Worm (Caenorhabditis elegans) whole organism, L3 larva: ENCODE measurements around the gene F42A10.7.

ENCODE experiments used
- fkh-10 ChIP-seq: sonication (generic microtip); optimal IDR thresholded peaks from 2 replicates; lab custom pipeline; 2017; ENCODE audit warnings: missing biosample characterization, missing genetic modification reagents, missing genetic modification characterization
- mdl-1 ChIP-seq: fragments of 150-350 bp; optimal IDR thresholded peaks from 2 replicates; lab custom pipeline; 2014; ENCODE audit warnings: missing biosample characterization, missing genetic modification characterization
- nhr-25 ChIP-seq: sonication (generic microtip); optimal IDR thresholded peaks from 2 replicates; lab custom pipeline; 2017; ENCODE audit warnings: missing biosample characterization, missing genetic modification characterization
- nhr-43 ChIP-seq: sonication (generic microtip); optimal IDR thresholded peaks from 2 replicates; lab custom pipeline; 2016; ENCODE audit warnings: mild to moderate bottlenecking, missing genetic modification characterization, missing compliant biosample characterization; ENCODE audit not compliant: poor library complexity, severe bottlenecking
- nhr-77 ChIP-seq: fragments of 150-350 bp; optimal IDR thresholded peaks from 2 replicates; lab custom pipeline; 2014; ENCODE audit warnings: missing biosample characterization, missing genetic modification characterization
- snpc-4 ChIP-seq: fragments of 150-350 bp; optimal IDR thresholded peaks from 2 replicates; lab custom pipeline; 2014; ENCODE audit warnings: missing biosample characterization, missing genetic modification characterization
- tbx-2 ChIP-seq: sonication (generic microtip); optimal IDR thresholded peaks from 2 replicates; lab custom pipeline; 2016; ENCODE audit warnings: mild to moderate bottlenecking, missing genetic modification characterization, missing compliant biosample characterization

ce11 chrIII:6194480-6194879 is 16.0 kb upstream of the F42A10.7 start, which contains the start of gene ugt-66:
- TF ChIP-seq nhr-77, result no peak
- no peak for TF ChIP-seq nhr-25 (tag; lab: Kevin White, UChicago)
- no peak for TF ChIP-seq snpc-4 (tag; lab: Kevin White, UChicago)
- TF ChIP-seq mdl-1 (tag; lab: Kevin White, UChicago), result no peak
- no peak for TF ChIP-seq tbx-2 (tag; lab: Kevin White, UChicago)
- TF ChIP-seq nhr-43 (tag; lab: Kevin White, UChicago), result no peak
- no peak for TF ChIP-seq fkh-10 (GFP tag; lab: Kevin White, UChicago)
